Fruit fly (Drosophila melanogaster) whole organism, embryonic: ENCODE data around the gene Sgs5bis.

ENCODE experiments used
- ATbp ChIP-seq: fragments of 200-800 bp; sonication (Bioruptor generic); optimal IDR thresholded peaks from 2 replicates; lab custom pipeline; 2017; ENCODE audit warnings: missing biosample characterization, mild to moderate bottlenecking, missing genetic modification characterization, missing genetic modification reagents
- Atf3 ChIP-seq: fragments of 200-800 bp; sonication (Bioruptor generic); optimal IDR thresholded peaks from 3 replicates; lab custom pipeline; 2016; ENCODE audit warnings: missing biosample characterization, missing genetic modification characterization
- Bgb ChIP-seq: fragments of 200-800 bp; sonication (Bioruptor generic); IDR thresholded peaks from 2 replicates; pipeline ENCODE4 v1.3.6; 2022; ENCODE audit warnings: missing biosample characterization, missing genetic modification characterization; ENCODE audit not compliant: partially characterized antibody
- CG12236 ChIP-seq: fragments of 200-800 bp; sonication (Bioruptor generic); optimal IDR thresholded peaks from 2 replicates; lab custom pipeline; 2016; ENCODE audit warnings: missing biosample characterization, missing genetic modification characterization
- CG13287 ChIP-seq: fragments of 200-800 bp; sonication (Bioruptor generic); IDR thresholded peaks from 2 replicates; pipeline ENCODE4 v1.3.6; 2022; ENCODE audit warnings: missing biosample characterization, missing genetic modification characterization; ENCODE audit not compliant: partially characterized antibody
- CG14441 ChIP-seq: fragments of 200-800 bp; sonication (Bioruptor generic); IDR thresholded peaks from 2 replicates; pipeline ENCODE4 v1.3.6; 2022; ENCODE audit warnings: missing biosample characterization, missing genetic modification characterization
- CG14860 ChIP-seq: fragments of 200-800 bp; sonication (Bioruptor generic); IDR thresholded peaks from 3 replicates; pipeline ENCODE4 v1.3.6; 2022; ENCODE audit warnings: missing biosample characterization, missing genetic modification characterization; ENCODE audit not compliant: partially characterized antibody
- CG17912 ChIP-seq: fragments of 200-800 bp; sonication (Bioruptor generic); optimal IDR thresholded peaks from 2 replicates; lab custom pipeline; 2018; ENCODE audit warnings: missing biosample characterization, mild to moderate bottlenecking, missing genetic modification characterization
- CG2199 ChIP-seq: fragments of 200-800 bp; sonication (Bioruptor generic); IDR thresholded peaks from 3 replicates; pipeline ENCODE4 v1.3.6; 2022; ENCODE audit warnings: missing biosample characterization, missing genetic modification characterization
- CG32772 ChIP-seq: fragments of 200-800 bp; sonication (Bioruptor generic); IDR thresholded peaks from 2 replicates; pipeline ENCODE4 v1.3.6; 2022; ENCODE audit warnings: missing biosample characterization, missing genetic modification characterization
- CG3407 ChIP-seq: fragments of 200-800 bp; sonication (Bioruptor generic); optimal IDR thresholded peaks from 2 replicates; lab custom pipeline; 2018; ENCODE audit warnings: missing biosample characterization, mild to moderate bottlenecking, missing genetic modification characterization
- CG34224 ChIP-seq: fragments of 200-800 bp; sonication (Bioruptor generic); IDR thresholded peaks from 3 replicates; pipeline ENCODE4 v1.3.6; 2022; ENCODE audit warnings: missing biosample characterization, missing genetic modification characterization; ENCODE audit not compliant: partially characterized antibody
- CG4424 ChIP-seq: fragments of 200-800 bp; sonication (Bioruptor generic); optimal IDR thresholded peaks from 3 replicates; lab custom pipeline; 2016; ENCODE audit warnings: missing biosample characterization, missing genetic modification characterization
- CG6254 ChIP-seq: fragments of 200-800 bp; sonication (Bioruptor generic); optimal IDR thresholded peaks from 3 replicates; lab custom pipeline; 2017; ENCODE audit warnings: mild to moderate bottlenecking, missing biosample characterization, missing genetic modification reagents, missing genetic modification characterization
- CG7271 ChIP-seq: fragments of 200-800 bp; sonication (Bioruptor generic); optimal IDR thresholded peaks from 2 replicates; lab custom pipeline; 2018; ENCODE audit warnings: missing biosample characterization, mild to moderate bottlenecking, missing genetic modification characterization, moderate library complexity
- CG7839 ChIP-seq: fragments of 200-800 bp; sonication (Bioruptor generic); optimal IDR thresholded peaks from 3 replicates; lab custom pipeline; 2018; ENCODE audit warnings: missing biosample characterization, mild to moderate bottlenecking, missing genetic modification characterization, moderate library complexity
- HLH3B ChIP-seq: fragments of 200-800 bp; sonication (Bioruptor generic); IDR thresholded peaks from 2 replicates; pipeline ENCODE4 v1.3.6; 2022; ENCODE audit warnings: missing biosample characterization, missing genetic modification characterization
- HLH4C ChIP-seq: fragments of 200-800 bp; sonication (Bioruptor generic); IDR thresholded peaks from 3 replicates; pipeline ENCODE4 v1.3.6; 2022; ENCODE audit warnings: missing biosample characterization, missing genetic modification characterization; ENCODE audit not compliant: partially characterized antibody
- Hr3 ChIP-seq: fragments of 200-800 bp; sonication (Bioruptor generic); optimal IDR thresholded peaks from 3 replicates; lab custom pipeline; 2016; ENCODE audit warnings: missing biosample characterization, missing genetic modification characterization
- Med ChIP-seq: fragments of 200-800 bp; sonication (Bioruptor generic); peaks from one replicate; lab custom pipeline; 2016; ENCODE audit warnings: missing biosample characterization, missing genetic modification characterization, mild to moderate bottlenecking, inconsistent platforms, moderate library complexity
- NfI ChIP-seq: fragments of 200-800 bp; sonication (Bioruptor generic); optimal IDR thresholded peaks from 3 replicates; lab custom pipeline; 2018; ENCODE audit warnings: missing biosample characterization, mild to moderate bottlenecking, missing genetic modification characterization, moderate library complexity
- Six4 ChIP-seq: fragments of 200-800 bp; sonication (Bioruptor generic); optimal IDR thresholded peaks from 2 replicates; lab custom pipeline; 2016; ENCODE audit warnings: missing biosample characterization, missing genetic modification characterization
- amos ChIP-seq: fragments of 200-800 bp; sonication (Bioruptor generic); IDR thresholded peaks from 2 replicates; pipeline ENCODE4 v1.3.6; 2022; ENCODE audit warnings: missing biosample characterization, missing genetic modification characterization; ENCODE audit not compliant: partially characterized antibody
- ato ChIP-seq: fragments of 200-800 bp; sonication (Bioruptor generic); IDR thresholded peaks from 2 replicates; pipeline ENCODE4 v1.3.6; 2022; ENCODE audit warnings: missing biosample characterization, missing genetic modification characterization; ENCODE audit not compliant: partially characterized antibody
- br ChIP-seq: fragments of >200 bp; optimal IDR thresholded peaks from 2 replicates; lab custom pipeline; 2017
- cas ChIP-seq: fragments of 200-800 bp; sonication (Bioruptor generic); IDR thresholded peaks from 2 replicates; pipeline ENCODE4 v1.3.6; 2022; ENCODE audit warnings: missing biosample characterization, missing genetic modification characterization
- chif ChIP-seq, 2 experiments: fragments of 200-800 bp; sonication (Bioruptor generic); optimal IDR thresholded peaks; 3 replicates each; lab custom pipeline; 2016; ENCODE audit warnings: missing biosample characterization in 2 of 2, missing genetic modification characterization in 2 of 2
- ci ChIP-seq: fragments of 200-800 bp; sonication (Bioruptor generic); IDR thresholded peaks from 3 replicates; pipeline ENCODE4 v1.3.6; 2022; ENCODE audit warnings: missing biosample characterization, missing genetic modification characterization
- dysf ChIP-seq: fragments of 200-800 bp; sonication (Bioruptor generic); IDR thresholded peaks from 3 replicates; pipeline ENCODE4 v1.3.6; 2022; ENCODE audit warnings: missing biosample characterization, missing genetic modification characterization
- emc ChIP-seq: fragments of 200-800 bp; sonication (Bioruptor generic); optimal IDR thresholded peaks from 2 replicates; lab custom pipeline; 2016; ENCODE audit warnings: missing biosample characterization, missing genetic modification characterization
- gcm ChIP-seq: fragments of 200-800 bp; sonication (Bioruptor generic); optimal IDR thresholded peaks from 2 replicates; lab custom pipeline; 2019; ENCODE audit warnings: missing biosample characterization, mild to moderate bottlenecking, missing genetic modification characterization, moderate library complexity
- hbn ChIP-seq: fragments of 200-800 bp; sonication (Bioruptor generic); IDR thresholded peaks from 2 replicates; pipeline ENCODE4 v1.3.6; 2022; ENCODE audit warnings: missing biosample characterization, missing genetic modification characterization; ENCODE audit not compliant: partially characterized antibody
- lmd ChIP-seq: fragments of 200-800 bp; sonication (Bioruptor generic); IDR thresholded peaks from 2 replicates; pipeline ENCODE4 v1.3.6; 2022; ENCODE audit warnings: missing biosample characterization, missing genetic modification characterization
- lov ChIP-seq, 2 experiments: fragments of 200-800 bp in 1 of 2; fragments of >200 bp in 1 of 2; sonication (Bioruptor generic) in 1 of 2; IDR thresholded peaks in 1 of 2; optimal IDR thresholded peaks in 1 of 2; 2 replicates in 1 of 2; 3 replicates in 1 of 2; pipeline versions ENCODE4 v1.3.6 to Lab custom; 2017 to 2022; ENCODE audit warnings: missing biosample characterization in 1 of 2, missing genetic modification characterization in 1 of 2
- mirr ChIP-seq: fragments of 200-800 bp; sonication (Bioruptor generic); optimal IDR thresholded peaks from 3 replicates; lab custom pipeline; 2018; ENCODE audit warnings: missing biosample characterization, mild to moderate bottlenecking, missing genetic modification characterization
- nerfin-1 ChIP-seq: fragments of 200-800 bp; sonication (Bioruptor generic); optimal IDR thresholded peaks from 3 replicates; lab custom pipeline; 2019; ENCODE audit warnings: missing biosample characterization, mild to moderate bottlenecking, missing genetic modification characterization, moderate library complexity
- nerfin-2 ChIP-seq: fragments of 200-800 bp; sonication (Bioruptor generic); IDR thresholded peaks from 2 replicates; pipeline ENCODE4 v1.3.6; 2022; ENCODE audit warnings: missing biosample characterization, missing genetic modification characterization; ENCODE audit not compliant: partially characterized antibody
- peb ChIP-seq: fragments of 200-800 bp; sonication (Bioruptor generic); IDR thresholded peaks from 2 replicates; pipeline ENCODE4 v1.3.6; 2022; ENCODE audit warnings: missing biosample characterization, missing genetic modification characterization
- pum ChIP-seq: fragments of 200-800 bp; sonication (Bioruptor generic); optimal IDR thresholded peaks from 2 replicates; lab custom pipeline; 2016; ENCODE audit warnings: missing biosample characterization, missing genetic modification characterization
- scrt ChIP-seq: fragments of 200-800 bp; sonication (Bioruptor generic); optimal IDR thresholded peaks from 2 replicates; lab custom pipeline; 2018; ENCODE audit warnings: missing biosample characterization, mild to moderate bottlenecking, missing genetic modification characterization, moderate library complexity
- sim ChIP-seq: fragments of 200-800 bp; sonication (Bioruptor generic); IDR thresholded peaks from 2 replicates; pipeline ENCODE4 v1.3.6; 2022; ENCODE audit warnings: missing biosample characterization, missing genetic modification characterization
- slou ChIP-seq: fragments of 200-800 bp; sonication (Bioruptor generic); optimal IDR thresholded peaks from 3 replicates; lab custom pipeline; 2016; ENCODE audit warnings: missing biosample characterization, missing genetic modification characterization
- sna ChIP-seq: fragments of 200-800 bp; sonication (Bioruptor generic); IDR thresholded peaks from 2 replicates; pipeline ENCODE4 v1.3.6; 2022; ENCODE audit warnings: missing biosample characterization, missing genetic modification characterization; ENCODE audit not compliant: partially characterized antibody
- tgo ChIP-seq: fragments of 200-800 bp; sonication (Bioruptor generic); IDR thresholded peaks from 3 replicates; pipeline ENCODE4 v1.3.6; 2022; ENCODE audit warnings: missing biosample characterization, missing genetic modification characterization
- vnd ChIP-seq: fragments of 200-800 bp; sonication (Bioruptor generic); IDR thresholded peaks from 3 replicates; pipeline ENCODE4 v1.3.6; 2022; ENCODE audit warnings: missing biosample characterization, missing genetic modification characterization; ENCODE audit not compliant: partially characterized antibody
- z ChIP-seq: fragments of 200-800 bp; sonication (Bioruptor generic); IDR thresholded peaks from 3 replicates; pipeline ENCODE4 v1.3.6; 2022; ENCODE audit warnings: missing biosample characterization, missing genetic modification characterization
- zen2 ChIP-seq: fragments of 200-800 bp; sonication (Bioruptor generic); IDR thresholded peaks from 3 replicates; pipeline ENCODE4 v1.3.6; 2022; ENCODE audit warnings: missing biosample characterization, missing genetic modification characterization; ENCODE audit not compliant: partially characterized antibody

The Sgs5bis gene

dm6 chr3R:17617976-17618308 is 23.8 kb downstream of the Sgs5bis start (continued):
- TF ChIP-seq CG13287 (GFP tag; lab: Robert Waterston, UW) = peak; percentile 42; the same call in 1 of the 2 replicates
- peak; percentile 5 for TF ChIP-seq CG7839 (tag; lab: Kevin White, UChicago)
- peak; percentile 51 for TF ChIP-seq Med (GFP tag; lab: Kevin White, UChicago)
- peak; percentile 82 for TF ChIP-seq nerfin-2 (GFP tag; lab: Robert Waterston, UW)
- TF ChIP-seq lov (optimal IDR thresholded peaks at IDR 0.05; lab: Kevin White, UChicago) = peak; percentile 40
- TF ChIP-seq lov (GFP tag; IDR thresholded peaks at IDR 0.05; lab: Robert Waterston, UW) = no peak
- TF ChIP-seq Atf3 = no peak
- TF ChIP-seq chif (GFP tag; optimal IDR thresholded peaks at IDR 0.05; lab: Kevin White, UChicago) = no peak
- TF ChIP-seq mirr (GFP tag; lab: Kevin White, UChicago) = no peak
- peak; percentile 81 for TF ChIP-seq Bgb
- TF ChIP-seq sna (GFP tag; lab: Robert Waterston, UW) = peak; percentile 78; the same call in 1 of the 2 replicates
- TF ChIP-seq CG12236 (GFP tag; lab: Kevin White, UChicago) = no peak
- no peak for TF ChIP-seq CG3407
- peak; percentile 82 for TF ChIP-seq amos (GFP tag; lab: Robert Waterston, UW)
- TF ChIP-seq vnd (GFP tag; lab: Robert Waterston, UW) = peak; percentile 76
- peak; percentile 47; the same call in 1 of the 2 replicates for TF ChIP-seq hbn (GFP tag; lab: Robert Waterston, UW)
- TF ChIP-seq NfI (GFP tag; lab: Kevin White, UChicago) = no peak
- TF ChIP-seq zen2 = peak; percentile 56; the same call in 2 of the 3 replicates
- TF ChIP-seq CG14441 (GFP tag; lab: Robert Waterston, UW) = 0 out of 2 replicates have a peak, but pooled peaks have one; percentile 39
- TF ChIP-seq CG7271 (tag; lab: Kevin White, UChicago) = no peak
- peak; percentile 93 for TF ChIP-seq CG14860 (GFP tag; lab: Robert Waterston, UW)
- no peak for TF ChIP-seq CG4424 (GFP tag; lab: Kevin White, UChicago)
- no peak for TF ChIP-seq emc (GFP tag; lab: Kevin White, UChicago)
- TF ChIP-seq br (lab: Kevin White, UChicago) = no peak

- no peak for TF ChIP-seq Hr3 (GFP tag; lab: Kevin White, UChicago)
- no peak for TF ChIP-seq lov (optimal IDR thresholded peaks at IDR 0.05; lab: Kevin White, UChicago)
- TF ChIP-seq lov (GFP tag; IDR thresholded peaks at IDR 0.05; lab: Robert Waterston, UW) = no peak
- no peak for TF ChIP-seq tgo (GFP tag; lab: Robert Waterston, UW)
- no peak for TF ChIP-seq lmd (GFP tag; lab: Robert Waterston, UW)
- TF ChIP-seq scrt (GFP tag; lab: Kevin White, UChicago) = no peak
- TF ChIP-seq z = no peak
- no peak for TF ChIP-seq Six4
- TF ChIP-seq ci (GFP tag; lab: Robert Waterston, UW) = no peak
- TF ChIP-seq CG6254 (GFP tag; lab: Kevin White, UChicago) = no peak
- TF ChIP-seq ato (GFP tag; lab: Robert Waterston, UW) = no peak
- TF ChIP-seq ATbp (GFP tag; lab: Kevin White, UChicago) = no peak
Measured at dm6 chr3R:17618699-17619150, 24.5 kb downstream of the Sgs5bis start, which contains the start of the genes CG14324 and CG14326. Gene CG14324 (minus strand): TSS chr3R:17618799. Gene CG14326 (plus strand): TSS chr3R:17619100.

dm6 chr3R:17619726-17620282 is 25.6 kb downstream of the Sgs5bis start:
- TF ChIP-seq peb (GFP tag; lab: Robert Waterston, UW) (no peak), pum (no peak), sim (no peak), dysf (GFP tag; lab: Robert Waterston, UW) (no peak), CG17912 (GFP tag; lab: Kevin White, UChicago) (no peak), cas (GFP tag; lab: Robert Waterston, UW) (no peak), HLH3B (no peak), HLH4C (GFP tag; lab: Robert Waterston, UW) (peak; percentile 89), CG34224 (peak; percentile 75; the same call in 2 of the 3 replicates), slou (GFP tag; lab: Kevin White, UChicago) (no peak), CG2199 (0 out of 3 replicates have a peak, but pooled peaks have one; percentile 36), CG32772 (GFP tag; lab: Robert Waterston, UW) (no peak), gcm (GFP tag; lab: Kevin White, UChicago) (peak; percentile 51), nerfin-1 (peak; percentile 29)
